Worm (Caenorhabditis elegans): ENCODE measurements around the gene T26H5.14.

ce11 chrV:15423601-15424000 is 25.4 kb upstream of the T26H5.14 start, which contains the start of gene fbxa-104:
- TF ChIP-seq nhr-77 (tag; optimal IDR thresholded peaks at IDR 0.05) (no peak), nhr-76 (tag; optimal IDR thresholded peaks at IDR 0.05) (no peak), ceh-28 (tag; optimal IDR thresholded peaks at IDR 0.05) (no peak), pqm-1 (tag; optimal IDR thresholded peaks at IDR 0.05) (no peak), R02D3.7 (tag; optimal IDR thresholded peaks at IDR 0.05) (no peak), elt-2 (tag; optimal IDR thresholded peaks at IDR 0.05) (no peak), tbx-2 (tag; optimal IDR thresholded peaks at IDR 0.05) (no peak), ama-1 (optimal IDR thresholded peaks at IDR 0.05) (no peak), elt-3 (tag; optimal IDR thresholded peaks at IDR 0.05) (no peak)
